Fruit fly (Drosophila melanogaster) whole organism, adult: ENCODE measurements around the gene Cbp20.

Experiments used
- CG11617 ChIP-seq: fragments of 200-800 bp; sonication (Bioruptor generic); optimal IDR thresholded peaks from 2 replicates; lab custom pipeline; 2017; ENCODE audit warnings: mild to moderate bottlenecking, missing biosample characterization, missing genetic modification reagents, missing genetic modification characterization
- CG12768 ChIP-seq: fragments of 200-800 bp; sonication (Bioruptor generic); optimal IDR thresholded peaks from 2 replicates; lab custom pipeline; 2017; ENCODE audit warnings: missing biosample characterization, missing genetic modification characterization, mild to moderate bottlenecking, moderate library complexity, missing genetic modification reagents
- CG14711 ChIP-seq: fragments of 200-800 bp; sonication (Bioruptor generic); optimal IDR thresholded peaks from 2 replicates; lab custom pipeline; 2018; ENCODE audit warnings: missing biosample characterization, mild to moderate bottlenecking, missing genetic modification characterization, moderate library complexity
- CG1620 ChIP-seq: fragments of 200-800 bp; sonication (Bioruptor generic); optimal IDR thresholded peaks from 2 replicates; lab custom pipeline; 2016; ENCODE audit warnings: missing biosample characterization, missing genetic modification characterization
- CG33017 ChIP-seq: fragments of 200-800 bp; sonication (Bioruptor generic); optimal IDR thresholded peaks from 2 replicates; lab custom pipeline; 2018; ENCODE audit warnings: missing biosample characterization, mild to moderate bottlenecking, missing genetic modification characterization, moderate library complexity
- CG5204 ChIP-seq: fragments of 200-800 bp; sonication (Bioruptor generic); optimal IDR thresholded peaks from 2 replicates; lab custom pipeline; 2016; ENCODE audit warnings: missing biosample characterization, missing genetic modification characterization
- CG7045 ChIP-seq: fragments of 200-800 bp; sonication (Bioruptor generic); optimal IDR thresholded peaks from 2 replicates; lab custom pipeline; 2017; ENCODE audit warnings: missing biosample characterization, mild to moderate bottlenecking, missing genetic modification characterization
- CG7101 ChIP-seq: fragments of 200-800 bp; sonication (Bioruptor generic); optimal IDR thresholded peaks from 2 replicates; lab custom pipeline; 2018; ENCODE audit warnings: missing biosample characterization, mild to moderate bottlenecking, missing genetic modification characterization, moderate library complexity
- Clk ChIP-seq: fragments of 200-800 bp; sonication (Bioruptor generic); optimal IDR thresholded peaks from 2 replicates; lab custom pipeline; 2017; ENCODE audit warnings: missing biosample characterization, missing genetic modification characterization
- Crg-1 ChIP-seq: fragments of 200-800 bp; sonication (Bioruptor generic); optimal IDR thresholded peaks from 2 replicates; lab custom pipeline; 2016; ENCODE audit warnings: missing biosample characterization, missing genetic modification characterization
- Hr96 ChIP-seq: fragments of 200-800 bp; sonication (Bioruptor generic); optimal IDR thresholded peaks from 2 replicates; lab custom pipeline; 2016; ENCODE audit warnings: missing biosample characterization, missing genetic modification characterization
- Mnt ChIP-seq: fragments of 200-800 bp; sonication (Bioruptor generic); optimal IDR thresholded peaks from 2 replicates; lab custom pipeline; 2016; ENCODE audit warnings: missing biosample characterization, mild to moderate bottlenecking, missing genetic modification characterization
- bab1 ChIP-seq: fragments of 200-800 bp; sonication (Bioruptor generic); optimal IDR thresholded peaks from 3 replicates; lab custom pipeline; 2019; ENCODE audit warnings: missing biosample characterization, mild to moderate bottlenecking, missing genetic modification characterization, moderate library complexity
- cic ChIP-seq: fragments of 200-800 bp; sonication (Bioruptor generic); optimal IDR thresholded peaks from 2 replicates; lab custom pipeline; 2017; ENCODE audit warnings: missing biosample characterization, mild to moderate bottlenecking, missing genetic modification characterization, moderate library complexity
- cnc ChIP-seq, 2 experiments: fragments of >200 bp; optimal IDR thresholded peaks; 2 replicates each; lab custom pipeline; 2017
- kay ChIP-seq: fragments of 200-800 bp; sonication (Bioruptor generic); peaks from one replicate; lab custom pipeline; 2016; ENCODE audit warnings: missing biosample characterization, missing genetic modification characterization, borderline replicate concordance
- ovo ChIP-seq: fragments of 200-800 bp; sonication (Bioruptor generic); optimal IDR thresholded peaks from 2 replicates; lab custom pipeline; 2016; ENCODE audit warnings: missing biosample characterization, missing genetic modification characterization
- pad ChIP-seq: fragments of 200-800 bp; sonication (Bioruptor generic); optimal IDR thresholded peaks from 3 replicates; lab custom pipeline; 2017; ENCODE audit warnings: missing biosample characterization, missing genetic modification characterization, mild to moderate bottlenecking, moderate library complexity, missing genetic modification reagents
- tj ChIP-seq: fragments of 200-800 bp; sonication (Bioruptor generic); optimal IDR thresholded peaks from 3 replicates; lab custom pipeline; 2017; ENCODE audit warnings: missing biosample characterization, mild to moderate bottlenecking, missing genetic modification characterization, moderate library complexity
- toe ChIP-seq: fragments of 200-800 bp; sonication (Bioruptor generic); optimal IDR thresholded peaks from 2 replicates; lab custom pipeline; 2016; ENCODE audit warnings: missing biosample characterization, missing genetic modification characterization

Gene Cbp20

DNA sequence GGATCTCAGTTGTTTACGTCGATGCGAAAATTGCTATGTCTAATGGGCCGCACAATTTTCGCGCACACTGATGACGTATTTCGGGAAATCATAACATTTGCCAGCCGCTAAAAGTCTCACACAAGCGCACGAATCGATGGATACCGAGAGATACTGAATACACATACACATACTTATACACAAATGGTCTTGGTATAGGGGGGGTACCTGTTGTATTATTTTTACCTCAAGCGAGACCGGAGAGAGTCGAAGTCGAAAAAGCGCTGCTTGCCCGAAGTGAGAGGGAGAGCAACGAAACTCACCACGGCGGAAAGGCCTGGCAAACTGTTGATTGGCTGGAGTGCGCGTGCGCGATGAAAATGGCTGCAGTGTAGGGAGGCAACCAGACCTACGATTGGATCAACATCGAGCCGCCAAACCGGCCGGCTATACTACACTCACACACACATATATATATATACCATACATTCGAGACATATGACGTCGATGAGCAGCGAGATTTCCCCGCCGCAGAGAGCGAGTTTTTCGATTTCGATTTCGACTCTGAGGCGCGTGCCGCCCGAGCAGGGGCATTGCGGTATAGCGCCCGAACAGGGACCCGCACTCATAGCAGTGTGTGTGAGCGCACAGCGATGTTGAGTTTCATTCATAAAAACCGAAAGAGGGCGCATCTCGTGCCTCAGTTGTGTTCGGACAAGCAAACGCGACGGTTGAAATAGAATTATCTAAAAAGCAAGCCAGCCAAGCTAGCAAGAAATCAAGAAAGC, 42.9 kb upstream of the Cbp20 start:
- TF ChIP-seq CG14711 (tag; lab: Kevin White, UChicago) (no peak), Mnt (GFP tag; lab: Kevin White, UChicago) (no peak), pad (GFP tag; lab: Kevin White, UChicago) (peak; percentile 99), CG5204 (peak; percentile 2), kay (no peak), tj (GFP tag; lab: Kevin White, UChicago) (no peak), CG33017 (tag; lab: Kevin White, UChicago) (no peak), CG12768 (GFP tag; lab: Kevin White, UChicago) (no peak), CG11617 (GFP tag; lab: Kevin White, UChicago) (no peak), cic (GFP tag; lab: Kevin White, UChicago) (peak; percentile 83), CG7045 (GFP tag; lab: Kevin White, UChicago) (no peak), Crg-1 (GFP tag; lab: Kevin White, UChicago) (no peak), toe (GFP tag; lab: Kevin White, UChicago) (no peak), Hr96 (GFP tag; lab: Kevin White, UChicago) (no peak)

DNA sequence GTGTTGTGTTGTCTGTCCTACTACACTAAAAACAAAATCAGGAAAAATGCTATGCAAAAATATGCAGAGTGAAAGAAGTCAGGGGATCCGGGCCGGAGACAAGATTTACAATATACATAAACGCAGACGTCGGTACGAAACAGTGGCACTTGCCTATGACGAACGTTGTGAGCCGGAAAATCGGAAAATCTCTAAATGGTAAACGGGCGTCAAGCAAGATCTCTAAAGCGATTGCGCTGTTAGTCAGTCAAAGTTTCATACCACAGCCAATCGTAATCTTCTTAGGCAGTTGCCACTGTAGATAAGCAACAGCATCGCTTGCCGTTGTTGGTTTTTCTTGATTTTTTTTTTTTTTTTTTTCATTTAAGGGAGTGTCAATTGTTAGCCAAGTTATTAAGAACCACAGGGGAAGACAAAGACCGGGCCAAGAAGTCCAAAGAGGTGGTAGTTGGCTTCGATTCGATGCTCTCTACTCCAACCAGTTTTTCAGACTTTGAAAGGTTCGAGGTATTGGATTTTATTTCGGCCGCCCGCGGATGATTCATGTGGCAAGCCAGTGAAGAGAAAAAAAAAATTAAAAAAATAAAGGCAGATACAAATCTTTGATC, 39.3 kb upstream of the Cbp20 start:
- TF ChIP-seq CG12768 (GFP tag; lab: Kevin White, UChicago) (no peak), CG33017 (tag; lab: Kevin White, UChicago) (no peak), ovo (GFP tag; lab: Kevin White, UChicago) (no peak), toe (GFP tag; lab: Kevin White, UChicago) (no peak), tj (GFP tag; lab: Kevin White, UChicago) (no peak), CG1620 (GFP tag; lab: Kevin White, UChicago) (no peak), CG7045 (GFP tag; lab: Kevin White, UChicago) (peak; percentile 36), CG7101 (tag; lab: Kevin White, UChicago) (no peak), Clk (GFP tag; lab: Kevin White, UChicago) (no peak), Hr96 (GFP tag; lab: Kevin White, UChicago) (peak; percentile 51), CG5204 (no peak), Crg-1 (GFP tag; lab: Kevin White, UChicago) (no peak), CG14711 (tag; lab: Kevin White, UChicago) (no peak), cic (GFP tag; lab: Kevin White, UChicago) (no peak), cnc (optimal IDR thresholded peaks at IDR 0.05; lab: Kevin White, UChicago) (no peak)

DNA sequence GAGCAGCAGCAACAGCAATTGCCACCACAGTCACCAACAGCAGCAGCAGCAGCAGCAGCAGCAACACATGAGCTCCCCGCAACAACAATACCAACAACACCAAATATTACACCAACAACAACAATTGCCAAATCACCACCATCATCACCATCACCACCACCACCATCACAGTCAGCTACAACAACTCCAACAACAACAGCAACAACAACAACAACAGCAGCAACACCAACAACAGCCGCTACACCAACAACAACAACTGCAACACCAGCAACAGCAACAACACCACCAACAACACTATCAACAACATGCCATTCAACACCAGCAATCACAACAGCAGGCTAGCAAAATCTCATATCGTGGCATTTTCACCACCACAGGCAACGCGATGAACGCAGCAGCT, 33.7 kb upstream of the Cbp20 start:
- no peak for TF ChIP-seq CG1620 (GFP tag; lab: Kevin White, UChicago)

DNA sequence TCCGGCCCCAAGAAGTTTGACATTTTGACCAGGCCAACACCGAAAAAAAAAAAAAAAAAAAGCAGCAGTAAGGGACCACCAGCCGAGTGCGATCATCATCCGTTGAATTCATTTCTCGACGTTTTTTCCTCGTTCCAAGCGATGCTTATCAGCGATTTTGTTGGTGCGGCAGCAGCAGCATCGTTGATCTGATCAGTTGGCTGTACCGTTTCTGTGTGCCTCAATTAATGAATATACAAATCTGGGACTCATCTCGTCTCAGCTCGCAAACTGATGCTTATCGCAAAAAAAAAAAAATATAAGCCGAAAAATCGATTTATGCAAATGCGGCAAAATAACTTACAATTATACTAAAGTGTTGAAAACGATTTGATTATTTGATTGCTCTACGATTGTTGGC, 19.6 kb upstream of the Cbp20 start:
- TF ChIP-seq CG5204 (no peak), CG14711 (tag; lab: Kevin White, UChicago) (no peak), bab1 (GFP tag; lab: Kevin White, UChicago) (no peak), cnc (optimal IDR thresholded peaks at IDR 0.05; lab: Kevin White, UChicago) (no peak), tj (GFP tag; lab: Kevin White, UChicago) (no peak), Clk (GFP tag; lab: Kevin White, UChicago) (no peak), Crg-1 (GFP tag; lab: Kevin White, UChicago) (no peak), ovo (GFP tag; lab: Kevin White, UChicago) (no peak)

DNA sequence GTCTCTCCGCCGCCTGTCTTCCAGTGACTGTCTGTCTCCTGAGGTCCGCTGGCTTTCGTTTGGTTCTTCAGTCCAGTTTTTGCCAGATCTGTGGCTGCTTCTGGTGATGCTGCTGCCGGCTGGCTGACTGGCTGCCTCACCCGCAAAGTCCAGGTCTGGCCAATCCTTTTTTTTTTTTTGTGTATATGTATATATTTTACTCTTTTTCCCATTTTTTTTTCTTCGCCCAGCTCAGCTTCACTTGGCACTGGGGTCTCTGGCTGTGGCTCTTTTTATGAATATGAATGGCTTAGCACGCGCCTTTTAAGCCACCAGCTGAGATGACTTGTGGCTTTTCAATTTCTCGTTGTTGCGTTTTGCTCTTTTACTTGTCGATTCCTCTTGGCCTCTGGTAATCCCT, 17.8 kb upstream of the Cbp20 start:
- TF ChIP-seq CG7101 (tag; lab: Kevin White, UChicago) (no peak), CG5204 (no peak), CG14711 (tag; lab: Kevin White, UChicago) (no peak), Mnt (GFP tag; lab: Kevin White, UChicago) (no peak), CG1620 (GFP tag; lab: Kevin White, UChicago) (no peak)

DNA sequence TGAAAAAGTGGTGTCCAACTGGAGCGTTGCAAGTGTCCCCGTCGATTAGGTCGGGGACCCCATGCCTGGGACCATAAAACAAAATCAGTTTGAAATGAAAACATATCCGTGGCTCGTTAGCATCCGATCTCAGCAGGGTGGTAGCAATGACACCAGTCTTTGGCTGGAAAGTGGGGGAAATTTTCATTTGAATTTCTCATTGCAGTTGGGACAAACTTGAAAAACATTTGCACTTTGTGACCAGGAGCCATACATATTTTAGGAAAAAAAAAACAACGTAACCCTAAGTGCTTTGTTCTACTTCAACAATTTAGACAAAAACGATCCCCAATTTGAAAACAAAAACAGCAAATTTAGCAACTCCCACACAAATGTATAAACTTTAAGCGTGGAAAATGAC, 12.6 kb upstream of the Cbp20 start, which contains the start of gene CG14316:
TSS of gene CG14316 (plus strand) at position 301 of the 400 bp plus-strand sequence.
- TF ChIP-seq CG14711 (tag; lab: Kevin White, UChicago) (no peak), bab1 (GFP tag; lab: Kevin White, UChicago) (no peak), cic (GFP tag; lab: Kevin White, UChicago) (no peak)

DNA sequence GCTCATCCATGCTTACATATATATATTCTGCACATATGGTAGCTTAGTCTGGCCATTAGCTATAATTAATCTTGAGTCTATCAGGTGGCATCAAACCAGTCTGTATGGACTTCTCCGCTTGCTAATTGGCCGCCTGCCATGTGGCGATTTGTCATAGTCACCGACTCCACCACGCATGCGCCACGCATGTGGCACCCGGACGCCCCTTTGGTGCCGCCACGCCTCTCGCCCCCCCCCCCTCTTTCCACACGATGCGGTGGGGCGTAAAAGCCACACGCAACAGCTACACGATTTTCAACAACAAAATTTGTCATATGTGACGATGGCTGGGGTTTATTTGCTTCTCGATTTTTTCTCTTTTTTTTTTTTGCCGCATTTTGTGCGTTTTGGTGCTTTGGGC, 10.8 kb upstream of the Cbp20 start:
- TF ChIP-seq pad (GFP tag; lab: Kevin White, UChicago): no peak
- no peak for TF ChIP-seq Crg-1 (GFP tag; lab: Kevin White, UChicago)
- TF ChIP-seq cnc (optimal IDR thresholded peaks at IDR 0.05; lab: Kevin White, UChicago): no peak
- no peak for TF ChIP-seq kay
- no peak for TF ChIP-seq tj (GFP tag; lab: Kevin White, UChicago)
- no peak for TF ChIP-seq cic (GFP tag; lab: Kevin White, UChicago)
- TF ChIP-seq CG33017 (tag; lab: Kevin White, UChicago): no peak
- TF ChIP-seq CG7045 (GFP tag; lab: Kevin White, UChicago): no peak
- no peak for TF ChIP-seq Clk (GFP tag; lab: Kevin White, UChicago)
- TF ChIP-seq CG14711 (tag; lab: Kevin White, UChicago): no peak
- TF ChIP-seq ovo (GFP tag; lab: Kevin White, UChicago): no peak
